Worm (Caenorhabditis elegans) whole organism, midembryonic: Measurements from ENCODE around the gene T04F8.7.

Experiments
- T22C8.4 ChIP-seq: fragments of 200-800 bp; sonication (Bioruptor generic); IDR thresholded peaks from 2 replicates; pipeline ENCODE4 v1.3.6; 2022; ENCODE audit warnings: missing genetic modification characterization, missing compliant biosample characterization
- cog-1 ChIP-seq: sonication (generic microtip); optimal IDR thresholded peaks from 2 replicates; lab custom pipeline; 2016; ENCODE audit warnings: missing genetic modification characterization, missing compliant biosample characterization
- flt-1 ChIP-seq: fragments of 200-800 bp; sonication (Bioruptor generic); IDR thresholded peaks from 2 replicates; pipeline ENCODE4 v1.3.6; 2022; ENCODE audit warnings: missing genetic modification characterization, missing compliant biosample characterization
- klf-2 ChIP-seq: fragments of 200-800 bp; sonication (Bioruptor generic); conservative IDR thresholded peaks from 2 replicates; pipeline ENCODE4 v1.3.6; 2022; ENCODE audit warnings: missing genetic modification reagents, missing genetic modification characterization, missing compliant biosample characterization
- med-1 ChIP-seq: sonication (generic microtip); optimal IDR thresholded peaks from 2 replicates; lab custom pipeline; 2017; ENCODE audit warnings: missing genetic modification characterization, mild to moderate bottlenecking, missing compliant biosample characterization, antibody characterized with exemption, missing genetic modification reagents; ENCODE audit not compliant: insufficient read depth
- ref-1 ChIP-seq: fragments of 200-800 bp; sonication (Bioruptor generic); conservative IDR thresholded peaks from 2 replicates; pipeline ENCODE4 v1.3.6; 2022; ENCODE audit warnings: missing genetic modification reagents, missing genetic modification characterization, missing compliant biosample characterization
- tab-1 ChIP-seq: fragments of 200-800 bp; sonication (Bioruptor generic); IDR thresholded peaks from 2 replicates; pipeline ENCODE4 v1.3.6; 2022; ENCODE audit warnings: missing genetic modification characterization, missing compliant biosample characterization
- ztf-23 ChIP-seq: fragments of 200-800 bp; sonication (Bioruptor generic); IDR thresholded peaks from 2 replicates; pipeline ENCODE4 v1.3.6; 2022; ENCODE audit warnings: missing genetic modification reagents, missing genetic modification characterization, missing compliant biosample characterization
- ztf-29 ChIP-seq: fragments of 200-800 bp; sonication (Bioruptor generic); IDR thresholded peaks from 2 replicates; pipeline ENCODE4 v1.3.6; 2022; ENCODE audit warnings: missing genetic modification reagents, missing genetic modification characterization, missing compliant biosample characterization

DNA sequence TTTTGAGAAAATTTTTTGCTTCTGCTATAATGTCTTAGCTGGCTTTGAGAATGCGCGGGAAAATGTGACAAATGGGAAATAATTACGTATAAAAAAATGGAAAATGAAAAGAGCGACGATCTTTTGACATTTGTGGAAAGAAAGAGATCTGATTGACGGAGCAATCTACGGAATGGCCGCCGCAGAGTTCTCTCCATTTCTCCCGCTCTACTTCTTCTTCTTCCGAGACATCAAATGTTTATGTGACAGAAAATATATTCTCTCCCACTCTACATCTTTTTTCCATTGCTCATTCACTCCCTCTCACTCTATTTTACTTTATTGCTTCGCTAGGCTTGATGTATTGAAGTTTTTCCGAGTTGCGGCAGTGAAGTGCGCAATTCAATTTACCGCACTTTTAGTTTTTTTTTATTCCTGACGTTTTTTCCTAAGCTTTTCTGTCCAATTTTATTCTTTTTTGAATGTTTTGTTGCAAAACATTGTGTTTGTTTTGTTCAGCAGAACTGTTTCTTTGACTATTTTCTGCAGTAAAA lies 40.3 kb downstream of the T04F8.7 start:
- TF ChIP-seq ztf-23, result no peak
- no peak for TF ChIP-seq flt-1 (GFP tag; lab: Robert Waterston, UW)
- TF ChIP-seq tab-1 (GFP tag; lab: Robert Waterston, UW), result no peak
- no peak for TF ChIP-seq ref-1
- no peak for TF ChIP-seq med-1 (GFP tag; lab: Kevin White, UChicago)
- TF ChIP-seq klf-2, result no peak
- TF ChIP-seq T22C8.4 (GFP tag; lab: Robert Waterston, UW), result no peak
- TF ChIP-seq ztf-29 (GFP tag; lab: Robert Waterston, UW), result no peak
- TF ChIP-seq cog-1 (tag; lab: Kevin White, UChicago), result no peak
